Worm (Caenorhabditis elegans) whole organism, L2 larva: ENCODE results near the gene col-171.

Experiments used
- Y55F3AM.14 ChIP-seq: fragments of 200-800 bp; sonication (Bioruptor generic); optimal IDR thresholded peaks from 2 replicates; lab custom pipeline; 2018; ENCODE audit warnings: mild to moderate bottlenecking, missing genetic modification characterization, missing compliant biosample characterization
- ZK546.5 ChIP-seq: sonication (generic microtip); optimal IDR thresholded peaks from 2 replicates; lab custom pipeline; 2017; ENCODE audit warnings: missing biosample characterization, missing genetic modification characterization
- aly-2 ChIP-seq: fragments of 150-350 bp; optimal IDR thresholded peaks from 2 replicates; lab custom pipeline; 2014; ENCODE audit warnings: missing biosample characterization, missing genetic modification characterization
- ama-1 ChIP-seq: fragments of 150-350 bp; optimal IDR thresholded peaks from 2 replicates; lab custom pipeline; 2018; ENCODE audit warnings: inconsistent platforms
- egl-27 ChIP-seq: sonication (generic microtip); optimal IDR thresholded peaks from 3 replicates; lab custom pipeline; 2017; ENCODE audit warnings: missing biosample characterization, missing genetic modification reagents, missing genetic modification characterization
- fos-1 ChIP-seq: fragments of 150-350 bp; optimal IDR thresholded peaks from 2 replicates; lab custom pipeline; 2014; ENCODE audit warnings: missing biosample characterization, missing genetic modification characterization
- lin-13 ChIP-seq: fragments of 150-350 bp; optimal IDR thresholded peaks from 2 replicates; lab custom pipeline; 2014; ENCODE audit warnings: missing biosample characterization, missing genetic modification reagents, missing genetic modification characterization
- lsy-2 ChIP-seq, 2 experiments: fragments of 150-350 bp in 1 of 2; sonication (generic microtip) in 1 of 2; optimal IDR thresholded peaks; 2 replicates each; lab custom pipeline; 2014 to 2017; ENCODE audit warnings: missing biosample characterization in 2 of 2, missing genetic modification characterization in 2 of 2
- mbf-1 ChIP-seq: sonication (generic microtip); optimal IDR thresholded peaks from 2 replicates; lab custom pipeline; 2017; ENCODE audit warnings: missing biosample characterization, missing genetic modification characterization
- nhr-10 ChIP-seq: sonication (generic microtip); optimal IDR thresholded peaks from 2 replicates; lab custom pipeline; 2017; ENCODE audit warnings: missing biosample characterization, missing genetic modification characterization
- snpc-4 ChIP-seq: fragments of 150-350 bp; optimal IDR thresholded peaks from 2 replicates; lab custom pipeline; 2014; ENCODE audit warnings: missing biosample characterization, missing genetic modification characterization
- unc-62 ChIP-seq: fragments of 150-350 bp; optimal IDR thresholded peaks from 2 replicates; lab custom pipeline; 2014; ENCODE audit warnings: missing biosample characterization, missing genetic modification reagents, missing genetic modification characterization

DNA sequence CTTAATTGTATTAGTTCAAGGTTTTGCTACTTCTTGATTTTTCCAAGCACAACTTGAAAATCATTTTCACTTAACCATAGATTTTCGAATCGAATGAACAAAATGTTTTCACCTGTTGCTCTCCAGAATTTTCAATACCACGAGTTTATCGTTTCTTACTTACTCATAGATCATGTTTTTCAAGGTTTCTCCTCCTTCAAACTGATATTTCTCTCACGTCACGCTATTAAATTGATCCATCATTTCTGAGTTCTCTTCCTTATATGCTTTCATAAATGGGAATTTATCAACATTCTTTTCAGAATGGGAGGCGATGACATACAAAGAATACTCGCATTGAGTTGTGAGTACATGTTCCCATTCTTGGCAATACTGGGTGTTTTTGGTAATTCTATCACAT is 22.7 kb upstream of the col-171 start, which contains the start of gene npr-38:
- TF ChIP-seq snpc-4 (tag; lab: Kevin White, UChicago) (no peak), ama-1 (lab: Kevin White, UChicago) (no peak), egl-27 (tag; lab: Kevin White, UChicago) (no peak), nhr-10 (no peak), lin-13 (GFP tag; lab: Kevin White, UChicago) (no peak), unc-62 (GFP tag; lab: Kevin White, UChicago) (no peak), Y55F3AM.14 (no peak), mbf-1 (tag; lab: Kevin White, UChicago) (no peak), lsy-2 (tag; optimal IDR thresholded peaks at IDR 0.05; lab: Kevin White, UChicago) (no peak), fos-1 (tag; lab: Kevin White, UChicago) (no peak), aly-2 (tag; lab: Kevin White, UChicago) (no peak), ZK546.5 (tag; lab: Kevin White, UChicago) (no peak)
